Worm (Caenorhabditis elegans): Measurements from ENCODE around the gene srh-304.

DNA sequence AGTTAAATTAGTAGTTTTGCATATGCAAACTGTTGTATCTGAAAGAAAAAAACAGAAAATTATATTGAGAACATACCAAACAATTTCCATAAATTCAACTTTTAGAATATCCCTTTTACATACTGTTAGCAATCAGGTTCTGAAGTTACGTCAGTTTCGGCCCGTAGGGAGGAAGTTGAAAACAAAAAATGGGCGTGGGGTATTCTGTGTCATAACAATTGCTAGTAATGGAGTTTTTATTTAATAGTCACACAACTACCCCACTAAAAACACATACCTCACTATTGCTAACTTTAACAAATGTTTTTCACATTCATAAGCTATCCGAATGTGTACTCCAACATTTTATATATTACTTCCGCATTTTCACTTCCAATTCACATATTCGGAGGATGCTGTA lies 6.6 kb upstream of the srh-304 start, which contains the start of gene srh-300:
- TF ChIP-seq cog-1 (tag; optimal IDR thresholded peaks at IDR 0.05) = no peak
- TF ChIP-seq T22C8.4 (GFP tag; IDR thresholded peaks at IDR 0.05) = no peak
- TF ChIP-seq flt-1 (GFP tag; IDR thresholded peaks at IDR 0.05) = no peak
- no peak for TF ChIP-seq tab-1 (GFP tag; IDR thresholded peaks at IDR 0.05)
- TF ChIP-seq med-1 (GFP tag; optimal IDR thresholded peaks at IDR 0.05; ENCODE audit: insufficient read depth) = no peak
- no peak for TF ChIP-seq klf-2 (GFP tag; conservative IDR thresholded peaks at IDR 0.05)
